Worm (Caenorhabditis elegans): ENCODE measurements around the gene cng-3.

- TF ChIP-seq T22C8.4 (GFP tag; IDR thresholded peaks at IDR 0.05), result no peak
- no peak for TF ChIP-seq flt-1 (GFP tag; IDR thresholded peaks at IDR 0.05)
Measured at ce11 chrIV:9498088-9498487, 17.3 kb upstream of the cng-3 start, which contains the start of gene sru-4.

Measured in whole organism, midembryonic.